Worm (Caenorhabditis elegans) whole organism, L1 larva: Measurements from ENCODE around the gene mec-17.
A peak's percentile ranks its signal among the peaks of the same experiment; 100 is the strongest.

Source experiments
- C16A3.4 ChIP-seq: fragments of 150-350 bp; optimal IDR thresholded peaks from 2 replicates; lab custom pipeline; 2014; ENCODE audit warnings: missing biosample characterization, missing genetic modification characterization
- C34B4.2 ChIP-seq: sonication (generic microtip); optimal IDR thresholded peaks from 2 replicates; lab custom pipeline; 2017; ENCODE audit warnings: mild to moderate bottlenecking, missing genetic modification characterization, missing compliant biosample characterization
- F16B12.6 ChIP-seq: fragments of 150-350 bp; optimal IDR thresholded peaks from 2 replicates; lab custom pipeline; 2014; ENCODE audit warnings: missing biosample characterization, missing genetic modification characterization
- Y116A8C.19 ChIP-seq: sonication (generic microtip); optimal IDR thresholded peaks from 2 replicates; lab custom pipeline; 2016; ENCODE audit warnings: missing compliant biosample characterization, missing genetic modification characterization, borderline replicate concordance
- aha-1 ChIP-seq: fragments of 150-350 bp; optimal IDR thresholded peaks from 2 replicates; lab custom pipeline; 2014; ENCODE audit warnings: missing biosample characterization, missing genetic modification characterization
- blmp-1 ChIP-seq: fragments of 150-350 bp; optimal IDR thresholded peaks from 2 replicates; lab custom pipeline; 2014; ENCODE audit warnings: missing biosample characterization, missing genetic modification characterization
- ceh-63 ChIP-seq: fragments of 200-800 bp; sonication (Bioruptor generic); optimal IDR thresholded peaks from 2 replicates; lab custom pipeline; 2018; ENCODE audit warnings: mild to moderate bottlenecking, missing genetic modification characterization, missing compliant biosample characterization
- ces-1 ChIP-seq: fragments of 150-350 bp; optimal IDR thresholded peaks from 2 replicates; lab custom pipeline; 2014; ENCODE audit warnings: missing biosample characterization, missing genetic modification reagents, missing genetic modification characterization
- dpl-1 ChIP-seq, 3 experiments: fragments of 150-350 bp in 2 of 3; sonication (generic microtip) in 1 of 3; optimal IDR thresholded peaks; 2 replicates each; lab custom pipeline; 2014 to 2017; ENCODE audit warnings: missing biosample characterization in 3 of 3, missing genetic modification characterization in 3 of 3, missing genetic modification reagents in 3 of 3
- egl-27 ChIP-seq, 2 experiments: fragments of 150-350 bp in 1 of 2; sonication (generic microtip); optimal IDR thresholded peaks; 3 replicates each; lab custom pipeline; 2017 to 2018; ENCODE audit warnings: missing biosample characterization in 2 of 2, missing genetic modification characterization in 2 of 2, missing genetic modification reagents in 2 of 2
- elt-3 ChIP-seq, 6 experiments: fragments of 150-350 bp in 1 of 6; sonication (generic microtip); optimal IDR thresholded peaks; 2 replicates each; lab custom pipeline; 2017 to 2018; ENCODE audit warnings: missing biosample characterization in 6 of 6, missing genetic modification characterization in 6 of 6, inconsistent platforms in 1 of 6
- ets-5 ChIP-seq: fragments of 200-800 bp; sonication (Bioruptor generic); IDR thresholded peaks from 2 replicates; pipeline ENCODE4 v1.3.6; 2022; ENCODE audit warnings: missing genetic modification characterization, missing compliant biosample characterization
- fos-1 ChIP-seq: fragments of 150-350 bp; optimal IDR thresholded peaks from 2 replicates; lab custom pipeline; 2014; ENCODE audit warnings: missing biosample characterization, missing genetic modification characterization
- grh-1 ChIP-seq: fragments of 200-800 bp; sonication (Bioruptor generic); IDR thresholded peaks from 2 replicates; pipeline ENCODE4 v1.3.6; 2022; ENCODE audit warnings: missing genetic modification reagents, missing genetic modification characterization, missing compliant biosample characterization
- hlh-4 ChIP-seq: sonication (generic microtip); optimal IDR thresholded peaks from 2 replicates; lab custom pipeline; 2016; ENCODE audit warnings: mild to moderate bottlenecking, missing genetic modification characterization, missing compliant biosample characterization
- irx-1 ChIP-seq: sonication (generic microtip); optimal IDR thresholded peaks from 2 replicates; lab custom pipeline; 2016; ENCODE audit warnings: missing genetic modification characterization, missing compliant biosample characterization
- isw-1 ChIP-seq: fragments of 200-800 bp; sonication (Bioruptor generic); IDR thresholded peaks from 2 replicates; pipeline ENCODE4 v1.3.6; 2022; ENCODE audit warnings: missing genetic modification characterization, missing compliant biosample characterization
- lin-13 ChIP-seq: fragments of 150-350 bp; optimal IDR thresholded peaks from 2 replicates; lab custom pipeline; 2014; ENCODE audit warnings: missing biosample characterization, missing genetic modification reagents, missing genetic modification characterization
- lin-14 ChIP-seq: fragments of 200-800 bp; sonication (Bioruptor generic); optimal IDR thresholded peaks from 2 replicates; lab custom pipeline; 2018; ENCODE audit warnings: mild to moderate bottlenecking, missing genetic modification characterization, moderate library complexity, missing compliant biosample characterization
- lin-15B ChIP-seq: fragments of 150-350 bp; sonication (generic microtip); optimal IDR thresholded peaks from 3 replicates; lab custom pipeline; 2014; ENCODE audit warnings: missing biosample characterization, missing genetic modification characterization
- lsy-2 ChIP-seq, 2 experiments: fragments of 150-350 bp; optimal IDR thresholded peaks; 2 replicates each; lab custom pipeline; 2014; ENCODE audit warnings: missing biosample characterization in 2 of 2, missing genetic modification characterization in 2 of 2
- nhr-11 ChIP-seq: fragments of 150-350 bp; optimal IDR thresholded peaks from 2 replicates; lab custom pipeline; 2014; ENCODE audit warnings: missing biosample characterization, missing genetic modification characterization
- nhr-19 ChIP-seq: fragments of 200-800 bp; sonication (Bioruptor generic); conservative IDR thresholded peaks from 2 replicates; pipeline ENCODE4 v1.3.6; 2022; ENCODE audit warnings: missing genetic modification characterization, missing compliant biosample characterization
- nhr-20 ChIP-seq: sonication (generic microtip); optimal IDR thresholded peaks from 2 replicates; lab custom pipeline; 2016; ENCODE audit warnings: mild to moderate bottlenecking, missing genetic modification characterization, missing compliant biosample characterization
- nhr-237 ChIP-seq: fragments of 150-350 bp; optimal IDR thresholded peaks from 2 replicates; lab custom pipeline; 2014; ENCODE audit warnings: missing biosample characterization, missing genetic modification characterization
- nhr-76 ChIP-seq: sonication (generic microtip); optimal IDR thresholded peaks from 2 replicates; lab custom pipeline; 2017; ENCODE audit warnings: missing biosample characterization, missing genetic modification characterization
- nhr-85 ChIP-seq: sonication (generic microtip); peaks from one replicate; lab custom pipeline; 2016; ENCODE audit warnings: missing genetic modification characterization, inconsistent platforms, missing compliant biosample characterization
- nhr-90 ChIP-seq: sonication (generic microtip); optimal IDR thresholded peaks from 2 replicates; lab custom pipeline; 2016; ENCODE audit warnings: mild to moderate bottlenecking, missing genetic modification characterization, missing compliant biosample characterization; ENCODE audit not compliant: poor library complexity
- pax-3 ChIP-seq: fragments of 200-800 bp; sonication (Bioruptor generic); optimal IDR thresholded peaks from 2 replicates; lab custom pipeline; 2018; ENCODE audit warnings: mild to moderate bottlenecking, missing genetic modification characterization, moderate library complexity, missing compliant biosample characterization
- rnt-1 ChIP-seq: sonication (generic microtip); optimal IDR thresholded peaks from 2 replicates; lab custom pipeline; 2016; ENCODE audit warnings: mild to moderate bottlenecking, missing genetic modification characterization, moderate library complexity, missing compliant biosample characterization
- snpc-4 ChIP-seq: fragments of 150-350 bp; optimal IDR thresholded peaks from 2 replicates; lab custom pipeline; 2014; ENCODE audit warnings: missing biosample characterization, missing genetic modification characterization
- sox-4 ChIP-seq: sonication (generic microtip); optimal IDR thresholded peaks from 2 replicates; lab custom pipeline; 2016; ENCODE audit warnings: missing genetic modification characterization, missing compliant biosample characterization
- swsn-7 ChIP-seq: sonication (generic microtip); optimal IDR thresholded peaks from 2 replicates; lab custom pipeline; 2016; ENCODE audit warnings: missing genetic modification characterization, missing compliant biosample characterization
- unc-86 ChIP-seq: sonication (generic microtip); optimal IDR thresholded peaks from 2 replicates; lab custom pipeline; 2016; ENCODE audit warnings: missing genetic modification characterization, missing compliant biosample characterization
- vab-15 ChIP-seq: sonication (generic microtip); optimal IDR thresholded peaks from 2 replicates; lab custom pipeline; 2017; ENCODE audit warnings: missing genotype, mild to moderate bottlenecking, missing genetic modification characterization, missing compliant biosample characterization
- ztf-11 ChIP-seq, 2 experiments: sonication (generic microtip); optimal IDR thresholded peaks; 2 replicates each; lab custom pipeline; 2016 to 2017; ENCODE audit warnings: missing genetic modification characterization in 2 of 2, missing biosample characterization in 1 of 2, missing compliant biosample characterization in 1 of 2

mec-17 gene

DNA sequence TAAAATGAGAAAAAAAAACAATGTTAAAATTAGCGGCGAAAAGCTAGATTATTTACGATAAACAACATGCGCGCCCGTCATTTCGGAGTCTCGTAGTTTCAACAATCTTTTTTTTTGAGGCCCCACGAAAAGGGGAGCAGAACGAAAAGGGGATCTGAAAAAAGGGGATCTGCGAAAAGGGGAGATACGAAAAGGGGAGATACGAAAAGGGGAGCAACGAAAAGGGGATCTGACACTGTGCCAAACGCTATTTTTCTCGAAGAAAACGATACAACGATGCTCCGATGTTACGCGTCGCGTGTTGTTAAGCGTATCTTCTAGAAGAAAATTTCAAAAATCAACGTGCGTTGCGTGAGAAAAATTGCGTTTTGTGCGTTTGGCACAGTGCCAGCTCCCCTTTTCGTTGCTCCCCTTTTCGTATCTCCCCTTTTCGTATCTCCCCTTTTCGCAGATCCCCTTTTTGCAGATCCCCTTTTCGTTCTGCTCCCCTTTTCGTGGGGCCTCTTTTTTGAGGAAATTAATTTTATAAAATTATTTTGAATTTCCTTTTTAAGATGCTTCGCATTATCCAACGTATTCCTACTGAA, 28.8 kb upstream of the mec-17 start, which contains the start of gene C26B2.7 (continued):
- peak; percentile 41 for TF ChIP-seq C16A3.4

- TF ChIP-seq ces-1 (GFP tag; lab: Kevin White, UChicago) (no peak), snpc-4 (tag; lab: Kevin White, UChicago) (no peak), lsy-2 (tag; optimal IDR thresholded peaks at IDR 0.05; lab: Kevin White, UChicago) (no peak), rnt-1 (no peak), sox-4 (no peak), ets-5 (GFP tag; lab: Robert Waterston, UW) (no peak), ceh-63 (GFP tag; lab: Kevin White, UChicago) (no peak), lin-15B (tag; lab: Kevin White, UChicago) (no peak), irx-1 (no peak), F16B12.6 (tag; lab: Kevin White, UChicago) (no peak), nhr-20 (tag; lab: Kevin White, UChicago) (no peak), isw-1 (GFP tag; lab: Robert Waterston, UW) (no peak), fos-1 (tag; lab: Kevin White, UChicago) (no peak), nhr-19 (no peak)
Measured at ce11 chrIV:8013849-8014248, 26.9 kb upstream of the mec-17 start, which contains the start of gene C26B2.8. TSS of gene C26B2.8 (plus strand) at chrIV:8014149.

- TF ChIP-seq nhr-237 (tag; lab: Kevin White, UChicago) (no peak), nhr-11 (tag; lab: Kevin White, UChicago) (no peak), ceh-63 (GFP tag; lab: Kevin White, UChicago) (no peak), rnt-1 (no peak), ets-5 (GFP tag; lab: Robert Waterston, UW) (no peak), vab-15 (tag; lab: Kevin White, UChicago) (no peak), egl-27 (tag; optimal IDR thresholded peaks at IDR 0.05; lab: Kevin White, UChicago) (no peak)
Measured at ce11 chrIV:8012330-8012729, 25.3 kb upstream of the mec-17 start, which contains the start of gene Y42H9B.3. TSS of gene Y42H9B.3 (minus strand) at chrIV:8012430.

DNA sequence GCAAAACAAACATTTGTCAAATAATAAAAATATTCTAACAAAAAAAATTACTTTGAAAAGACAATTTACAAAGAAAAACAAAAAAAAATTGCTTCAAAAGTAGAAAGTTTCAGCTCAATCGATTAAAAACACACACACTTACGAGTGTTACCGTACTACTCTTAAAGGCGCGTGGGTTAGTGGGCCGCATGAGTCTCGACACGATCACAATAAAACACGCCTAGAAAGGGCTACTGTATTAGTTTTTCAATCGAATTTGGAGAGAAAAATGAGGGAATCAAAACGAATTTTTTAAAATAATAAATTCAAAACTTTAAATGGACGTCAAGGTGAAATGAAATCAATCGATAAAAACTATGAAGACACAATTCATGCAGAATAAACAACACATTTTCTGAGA, 23.5 kb upstream of the mec-17 start:
- TF ChIP-seq nhr-11 (tag; lab: Kevin White, UChicago) (no peak), grh-1 (GFP tag; lab: Robert Waterston, UW) (no peak), lin-15B (tag; lab: Kevin White, UChicago) (no peak), Y116A8C.19 (tag; lab: Kevin White, UChicago) (no peak), hlh-4 (tag; lab: Kevin White, UChicago) (no peak), nhr-237 (tag; lab: Kevin White, UChicago) (no peak)

DNA sequence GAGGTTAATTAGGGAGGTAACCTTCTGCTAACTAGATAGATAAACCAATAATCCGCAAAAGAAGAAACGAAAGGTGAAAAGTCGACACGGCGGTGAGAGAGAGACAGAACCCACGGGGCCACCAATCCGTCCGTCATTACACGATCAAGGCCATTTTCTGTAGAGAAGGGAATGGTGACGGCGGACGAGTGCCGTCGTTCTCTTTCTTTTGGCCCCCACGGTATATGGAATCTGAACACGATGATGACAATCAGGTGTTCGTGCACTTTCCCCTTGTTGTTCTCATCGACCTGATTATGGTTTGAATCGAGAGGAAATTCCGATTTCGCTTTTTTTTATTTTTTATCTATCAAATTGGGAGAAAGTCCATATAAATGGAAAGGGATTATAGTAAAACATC, 22.4 kb upstream of the mec-17 start:
- peak; percentile 60 for TF ChIP-seq lin-14 (GFP tag; lab: Kevin White, UChicago)
- TF ChIP-seq unc-86 (tag; lab: Kevin White, UChicago): no peak
- TF ChIP-seq C34B4.2 (tag; lab: Kevin White, UChicago): no peak
- peak in 1 of 6 experiments; percentile 31 for TF ChIP-seq elt-3 (tag; optimal IDR thresholded peaks at IDR 0.05; lab: Kevin White, UChicago)
- TF ChIP-seq nhr-85: peak; percentile 76
- TF ChIP-seq ztf-11 (tag; optimal IDR thresholded peaks at IDR 0.05; lab: Kevin White, UChicago): no peak
- peak; percentile 91 for TF ChIP-seq blmp-1 (tag; lab: Kevin White, UChicago)

- TF ChIP-seq nhr-76 (tag; lab: Kevin White, UChicago): no peak
- no peak for TF ChIP-seq lin-13 (GFP tag; lab: Kevin White, UChicago)
- no peak for TF ChIP-seq ztf-11 (tag; optimal IDR thresholded peaks at IDR 0.05; lab: Kevin White, UChicago)
- no peak for TF ChIP-seq aha-1
- no peak for TF ChIP-seq dpl-1 (GFP tag; optimal IDR thresholded peaks at IDR 0.05; lab: Kevin White, UChicago)
- no peak for TF ChIP-seq nhr-20 (tag; lab: Kevin White, UChicago)
- no peak for TF ChIP-seq nhr-237 (tag; lab: Kevin White, UChicago)
- no peak for TF ChIP-seq pax-3
- TF ChIP-seq snpc-4 (tag; lab: Kevin White, UChicago): no peak
- TF ChIP-seq swsn-7 (tag; lab: Kevin White, UChicago): no peak
- no peak for TF ChIP-seq nhr-90 (tag; lab: Kevin White, UChicago)
- no peak for TF ChIP-seq egl-27 (tag; optimal IDR thresholded peaks at IDR 0.05; lab: Kevin White, UChicago)
- TF ChIP-seq, all 84 proteins: peak for 0
Measured at ce11 chrIV:8008137-8008536, 21.2 kb upstream of the mec-17 start.
